Fruit fly (Drosophila melanogaster) whole organism, adult: ENCODE results near the gene vret.

Experiments
- CG12768 ChIP-seq: fragments of 200-800 bp; sonication (Bioruptor generic); optimal IDR thresholded peaks from 2 replicates; lab custom pipeline; 2017; ENCODE audit warnings: missing biosample characterization, missing genetic modification characterization, mild to moderate bottlenecking, moderate library complexity, missing genetic modification reagents
- CG14711 ChIP-seq: fragments of 200-800 bp; sonication (Bioruptor generic); optimal IDR thresholded peaks from 2 replicates; lab custom pipeline; 2018; ENCODE audit warnings: missing biosample characterization, mild to moderate bottlenecking, missing genetic modification characterization, moderate library complexity
- CG1620 ChIP-seq: fragments of 200-800 bp; sonication (Bioruptor generic); optimal IDR thresholded peaks from 2 replicates; lab custom pipeline; 2016; ENCODE audit warnings: missing biosample characterization, missing genetic modification characterization
- CG5204 ChIP-seq: fragments of 200-800 bp; sonication (Bioruptor generic); optimal IDR thresholded peaks from 2 replicates; lab custom pipeline; 2016; ENCODE audit warnings: missing biosample characterization, missing genetic modification characterization
- CG7045 ChIP-seq: fragments of 200-800 bp; sonication (Bioruptor generic); optimal IDR thresholded peaks from 2 replicates; lab custom pipeline; 2017; ENCODE audit warnings: missing biosample characterization, mild to moderate bottlenecking, missing genetic modification characterization
- CG7101 ChIP-seq: fragments of 200-800 bp; sonication (Bioruptor generic); optimal IDR thresholded peaks from 2 replicates; lab custom pipeline; 2018; ENCODE audit warnings: missing biosample characterization, mild to moderate bottlenecking, missing genetic modification characterization, moderate library complexity
- Clk ChIP-seq: fragments of 200-800 bp; sonication (Bioruptor generic); optimal IDR thresholded peaks from 2 replicates; lab custom pipeline; 2017; ENCODE audit warnings: missing biosample characterization, missing genetic modification characterization
- Hr96 ChIP-seq: fragments of 200-800 bp; sonication (Bioruptor generic); optimal IDR thresholded peaks from 2 replicates; lab custom pipeline; 2016; ENCODE audit warnings: missing biosample characterization, missing genetic modification characterization
- Mnt ChIP-seq: fragments of 200-800 bp; sonication (Bioruptor generic); optimal IDR thresholded peaks from 2 replicates; lab custom pipeline; 2016; ENCODE audit warnings: missing biosample characterization, mild to moderate bottlenecking, missing genetic modification characterization
- cic ChIP-seq: fragments of 200-800 bp; sonication (Bioruptor generic); optimal IDR thresholded peaks from 2 replicates; lab custom pipeline; 2017; ENCODE audit warnings: missing biosample characterization, mild to moderate bottlenecking, missing genetic modification characterization, moderate library complexity
- cnc ChIP-seq, 2 experiments: fragments of >200 bp; optimal IDR thresholded peaks; 2 replicates each; lab custom pipeline; 2017
- pad ChIP-seq: fragments of 200-800 bp; sonication (Bioruptor generic); optimal IDR thresholded peaks from 3 replicates; lab custom pipeline; 2017; ENCODE audit warnings: missing biosample characterization, missing genetic modification characterization, mild to moderate bottlenecking, moderate library complexity, missing genetic modification reagents
- tj ChIP-seq: fragments of 200-800 bp; sonication (Bioruptor generic); optimal IDR thresholded peaks from 3 replicates; lab custom pipeline; 2017; ENCODE audit warnings: missing biosample characterization, mild to moderate bottlenecking, missing genetic modification characterization, moderate library complexity

- TF ChIP-seq cic, result no peak
- no peak for TF ChIP-seq tj
- TF ChIP-seq CG7101, result no peak
- no peak for TF ChIP-seq cnc (optimal IDR thresholded peaks at IDR 0.05; lab: Kevin White, UChicago)
- no peak for TF ChIP-seq Clk (GFP tag; lab: Kevin White, UChicago)
- TF ChIP-seq pad (GFP tag; lab: Kevin White, UChicago), result no peak
- no peak for TF ChIP-seq CG12768 (GFP tag; lab: Kevin White, UChicago)
- TF ChIP-seq CG1620, result no peak
- TF ChIP-seq CG7045, result no peak
- no peak for TF ChIP-seq CG14711
- no peak for TF ChIP-seq Mnt
- TF ChIP-seq Hr96, result no peak
- no peak for TF ChIP-seq CG5204 (GFP tag; lab: Kevin White, UChicago)
Measured at dm6 chr3R:22751698-22752097, 6.3 kb upstream of the vret start.
